Fruit fly (Drosophila melanogaster): ENCODE data around the gene MED31.

The MED31 gene

DNA sequence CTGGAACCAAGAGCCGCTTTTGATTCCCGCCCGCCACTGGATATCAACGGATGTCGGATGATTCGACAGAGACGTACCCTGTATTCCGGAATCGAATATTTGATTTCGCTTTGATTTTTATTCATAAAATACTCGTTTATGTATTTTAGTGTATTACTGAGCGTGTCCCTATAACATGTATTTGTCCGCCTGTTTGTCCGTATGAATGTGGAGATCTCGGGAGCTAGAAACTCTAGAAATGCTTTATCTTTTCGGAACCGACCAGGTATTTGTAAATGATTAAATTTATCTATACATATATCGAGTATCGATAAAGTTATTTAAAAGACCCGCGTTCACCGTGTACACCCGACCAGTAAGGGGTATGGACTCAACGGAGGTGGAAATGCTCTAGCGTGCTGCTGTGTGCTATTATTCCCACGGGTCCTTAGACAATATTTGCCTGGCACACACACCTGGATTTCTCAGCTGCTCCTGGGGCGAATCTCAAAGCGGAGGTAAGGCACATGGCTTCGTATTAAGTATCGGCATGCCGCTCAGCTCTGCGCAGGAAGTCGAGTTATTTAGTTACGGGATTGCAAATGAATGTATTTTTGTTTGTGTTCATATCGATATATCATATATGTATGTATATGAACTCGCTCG, 39.8 kb upstream of the MED31 start:
- peak; percentile 18 for TF ChIP-seq D19A (tag; optimal IDR thresholded peaks at IDR 0.05)
- TF ChIP-seq Chrac-16 (GFP tag; optimal IDR thresholded peaks at IDR 0.05), result peak; percentile 3
- peak in 1 of 2 experiments; percentile 67 for TF ChIP-seq pan (optimal IDR thresholded peaks at IDR 0.05)
- TF ChIP-seq pan (GFP tag; optimal IDR thresholded peaks at IDR 0.05 in 1 of 2, IDR thresholded peaks at IDR 0.05 in 1 of 2), result peak in 1 of 2 experiments; percentile 40
- no peak for TF ChIP-seq Dip2 (GFP tag; IDR thresholded peaks at IDR 0.05)
- peak; percentile 11 for TF ChIP-seq CG8924 (tag; optimal IDR thresholded peaks at IDR 0.05)
- TF ChIP-seq HHEX (GFP tag; optimal IDR thresholded peaks at IDR 0.05), result no peak
- peak; percentile 35 for TF ChIP-seq CG2120 (GFP tag; optimal IDR thresholded peaks at IDR 0.05)
- TF ChIP-seq hbn (GFP tag; IDR thresholded peaks at IDR 0.05; ENCODE audit: partially characterized antibody), result no peak
- TF ChIP-seq CG9876 (GFP tag; optimal IDR thresholded peaks at IDR 0.05), result no peak
- no peak for TF ChIP-seq CG8089 (GFP tag; optimal IDR thresholded peaks at IDR 0.05)
- TF ChIP-seq tx (GFP tag; optimal IDR thresholded peaks at IDR 0.05), result no peak
- no peak for TF ChIP-seq CG11456 (GFP tag; IDR thresholded peaks at IDR 0.05)
- no peak for TF ChIP-seq Hmr (GFP tag; optimal IDR thresholded peaks at IDR 0.05)
- no peak for TF ChIP-seq Neu2 (GFP tag; optimal IDR thresholded peaks at IDR 0.05; ENCODE audit: borderline replicate concordance)
- TF ChIP-seq CG13424 (tag; optimal IDR thresholded peaks at IDR 0.05), result no peak
- TF ChIP-seq CG15696 (tag; optimal IDR thresholded peaks at IDR 0.05), result peak; percentile 29
- TF ChIP-seq CG7556 (GFP tag; optimal IDR thresholded peaks at IDR 0.05), result no peak
- TF ChIP-seq ewg (GFP tag; optimal IDR thresholded peaks at IDR 0.05), result no peak
- TF ChIP-seq CG14710 (tag; optimal IDR thresholded peaks at IDR 0.05), result no peak
- no peak for TF ChIP-seq pros (GFP tag; optimal IDR thresholded peaks at IDR 0.05)
- no peak for TF ChIP-seq CG14667 (GFP tag; IDR thresholded peaks at IDR 0.05)
- no peak for TF ChIP-seq prd (optimal IDR thresholded peaks at IDR 0.05)
- TF ChIP-seq prd (GFP tag; IDR thresholded peaks at IDR 0.05), result no peak
- no peak for TF ChIP-seq CG7786 (GFP tag; optimal IDR thresholded peaks at IDR 0.05)
- TF ChIP-seq Pdp1 (GFP tag; optimal IDR thresholded peaks at IDR 0.05), result peak in 1 of 2 experiments; percentile 16
- no peak for TF ChIP-seq Fer1 (GFP tag; optimal IDR thresholded peaks at IDR 0.05)
- TF ChIP-seq CG34422 (GFP tag; IDR thresholded peaks at IDR 0.05), result no peak
- TF ChIP-seq mirr (GFP tag; optimal IDR thresholded peaks at IDR 0.05), result no peak
- no peak for TF ChIP-seq ind (GFP tag; optimal IDR thresholded peaks at IDR 0.05)
- no peak for TF ChIP-seq CG15269 (tag; optimal IDR thresholded peaks at IDR 0.05)
- TF ChIP-seq slp2 (GFP tag; optimal IDR thresholded peaks at IDR 0.05), result no peak
- no peak for TF ChIP-seq Adf1 (GFP tag; IDR thresholded peaks at IDR 0.05)
- TF ChIP-seq D (optimal IDR thresholded peaks at IDR 0.05), result no peak
- TF ChIP-seq D (GFP tag; optimal IDR thresholded peaks at IDR 0.05), result peak; percentile 31
- no peak for TF ChIP-seq fd102C (GFP tag; optimal IDR thresholded peaks at IDR 0.05)
- TF ChIP-seq yki (optimal IDR thresholded peaks at IDR 0.05), result no peak
- TF ChIP-seq CG11504 (tag; optimal IDR thresholded peaks at IDR 0.05), result no peak
- no peak for TF ChIP-seq dmrt99B (tag; optimal IDR thresholded peaks at IDR 0.05)
- no peak for TF ChIP-seq luna (GFP tag; optimal IDR thresholded peaks at IDR 0.05)
- no peak for TF ChIP-seq dan (GFP tag; IDR thresholded peaks at IDR 0.05)
- no peak for TF ChIP-seq Lpt (GFP tag; optimal IDR thresholded peaks at IDR 0.05)
- no peak for TF ChIP-seq sisA (GFP tag; IDR thresholded peaks at IDR 0.05)
- no peak for TF ChIP-seq Myb (GFP tag; optimal IDR thresholded peaks at IDR 0.05)
- peak; percentile 38 for TF ChIP-seq CG18599 (GFP tag; optimal IDR thresholded peaks at IDR 0.05)
- no peak for TF ChIP-seq CG1529 (GFP tag; optimal IDR thresholded peaks at IDR 0.05)
- TF ChIP-seq CG11247 (GFP tag; IDR thresholded peaks at IDR 0.05), result no peak
- peak; percentile 9 for TF ChIP-seq org-1 (GFP tag; optimal IDR thresholded peaks at IDR 0.05)
- TF ChIP-seq ATbp (GFP tag; optimal IDR thresholded peaks at IDR 0.05), result no peak
- TF ChIP-seq row (GFP tag; IDR thresholded peaks at IDR 0.05), result no peak
- TF ChIP-seq grn (GFP tag; optimal IDR thresholded peaks at IDR 0.05), result no peak
- TF ChIP-seq wdn (GFP tag; IDR thresholded peaks at IDR 0.05), result no peak
